Worm (Caenorhabditis elegans) whole organism, midembryonic: ENCODE results near the gene Y25C1A.7.
A peak's percentile ranks its signal among the peaks of the same experiment; 100 is the strongest.

Experiments used
- T22C8.4 ChIP-seq: fragments of 200-800 bp; sonication (Bioruptor generic); IDR thresholded peaks from 2 replicates; pipeline ENCODE4 v1.3.6; 2022; ENCODE audit warnings: missing genetic modification characterization, missing compliant biosample characterization
- cog-1 ChIP-seq: sonication (generic microtip); optimal IDR thresholded peaks from 2 replicates; lab custom pipeline; 2016; ENCODE audit warnings: missing genetic modification characterization, missing compliant biosample characterization
- flt-1 ChIP-seq: fragments of 200-800 bp; sonication (Bioruptor generic); IDR thresholded peaks from 2 replicates; pipeline ENCODE4 v1.3.6; 2022; ENCODE audit warnings: missing genetic modification characterization, missing compliant biosample characterization
- klf-2 ChIP-seq: fragments of 200-800 bp; sonication (Bioruptor generic); conservative IDR thresholded peaks from 2 replicates; pipeline ENCODE4 v1.3.6; 2022; ENCODE audit warnings: missing genetic modification reagents, missing genetic modification characterization, missing compliant biosample characterization
- med-1 ChIP-seq: sonication (generic microtip); optimal IDR thresholded peaks from 2 replicates; lab custom pipeline; 2017; ENCODE audit warnings: missing genetic modification characterization, mild to moderate bottlenecking, missing compliant biosample characterization, antibody characterized with exemption, missing genetic modification reagents; ENCODE audit not compliant: insufficient read depth
- ref-1 ChIP-seq: fragments of 200-800 bp; sonication (Bioruptor generic); conservative IDR thresholded peaks from 2 replicates; pipeline ENCODE4 v1.3.6; 2022; ENCODE audit warnings: missing genetic modification reagents, missing genetic modification characterization, missing compliant biosample characterization
- tab-1 ChIP-seq: fragments of 200-800 bp; sonication (Bioruptor generic); IDR thresholded peaks from 2 replicates; pipeline ENCODE4 v1.3.6; 2022; ENCODE audit warnings: missing genetic modification characterization, missing compliant biosample characterization
- ztf-23 ChIP-seq: fragments of 200-800 bp; sonication (Bioruptor generic); IDR thresholded peaks from 2 replicates; pipeline ENCODE4 v1.3.6; 2022; ENCODE audit warnings: missing genetic modification reagents, missing genetic modification characterization, missing compliant biosample characterization
- ztf-29 ChIP-seq: fragments of 200-800 bp; sonication (Bioruptor generic); IDR thresholded peaks from 2 replicates; pipeline ENCODE4 v1.3.6; 2022; ENCODE audit warnings: missing genetic modification reagents, missing genetic modification characterization, missing compliant biosample characterization

Gene Y25C1A.7

DNA sequence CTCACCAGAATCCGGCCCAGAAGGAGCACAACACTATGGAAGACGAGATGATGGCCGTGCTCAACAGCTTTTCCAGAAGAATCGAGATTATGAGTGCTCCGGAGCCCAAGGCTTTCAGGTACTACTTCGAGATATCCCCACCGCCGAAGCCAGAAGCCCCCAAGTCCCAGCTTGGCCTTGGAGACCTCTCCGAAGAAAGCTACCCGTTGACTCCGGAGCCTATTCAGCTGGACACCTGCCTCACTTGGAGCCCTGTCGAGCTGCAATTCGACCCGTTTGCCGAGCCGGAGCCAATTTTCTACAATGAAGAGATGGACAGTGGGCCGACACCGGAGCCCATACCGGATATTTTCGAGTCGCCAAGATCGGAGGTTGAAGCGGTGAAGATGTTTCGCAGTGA, 9.3 kb downstream of the Y25C1A.7 start:
- TF ChIP-seq ref-1 (GFP tag; lab: Robert Waterston, UW): no peak
- no peak for TF ChIP-seq T22C8.4 (GFP tag; lab: Robert Waterston, UW)
- no peak for TF ChIP-seq tab-1 (GFP tag; lab: Robert Waterston, UW)
- no peak for TF ChIP-seq cog-1 (tag; lab: Kevin White, UChicago)
- TF ChIP-seq med-1 (GFP tag; lab: Kevin White, UChicago): no peak
- no peak for TF ChIP-seq klf-2 (GFP tag; lab: Robert Waterston, UW)
- no peak for TF ChIP-seq ztf-23 (GFP tag; lab: Robert Waterston, UW)
- no peak for TF ChIP-seq flt-1 (GFP tag; lab: Robert Waterston, UW)
- TF ChIP-seq ztf-29 (GFP tag; lab: Robert Waterston, UW): no peak

ce11 chrII:3060782-3061181, 10.1 kb downstream of the Y25C1A.7 start, which contains the start of gene Y25C1A.6:
TSS of gene Y25C1A.6 (plus strand) at chrII:3061082.
- no peak for TF ChIP-seq flt-1 (GFP tag; lab: Robert Waterston, UW)
- TF ChIP-seq ref-1 (GFP tag; lab: Robert Waterston, UW): no peak
- TF ChIP-seq T22C8.4 (GFP tag; lab: Robert Waterston, UW): no peak
- TF ChIP-seq tab-1 (GFP tag; lab: Robert Waterston, UW): no peak
- no peak for TF ChIP-seq ztf-29 (GFP tag; lab: Robert Waterston, UW)
- TF ChIP-seq klf-2 (GFP tag; lab: Robert Waterston, UW): no peak
- TF ChIP-seq ztf-23 (GFP tag; lab: Robert Waterston, UW): no peak
- TF ChIP-seq cog-1 (tag; lab: Kevin White, UChicago): no peak
- TF ChIP-seq med-1 (GFP tag; lab: Kevin White, UChicago): no peak

DNA sequence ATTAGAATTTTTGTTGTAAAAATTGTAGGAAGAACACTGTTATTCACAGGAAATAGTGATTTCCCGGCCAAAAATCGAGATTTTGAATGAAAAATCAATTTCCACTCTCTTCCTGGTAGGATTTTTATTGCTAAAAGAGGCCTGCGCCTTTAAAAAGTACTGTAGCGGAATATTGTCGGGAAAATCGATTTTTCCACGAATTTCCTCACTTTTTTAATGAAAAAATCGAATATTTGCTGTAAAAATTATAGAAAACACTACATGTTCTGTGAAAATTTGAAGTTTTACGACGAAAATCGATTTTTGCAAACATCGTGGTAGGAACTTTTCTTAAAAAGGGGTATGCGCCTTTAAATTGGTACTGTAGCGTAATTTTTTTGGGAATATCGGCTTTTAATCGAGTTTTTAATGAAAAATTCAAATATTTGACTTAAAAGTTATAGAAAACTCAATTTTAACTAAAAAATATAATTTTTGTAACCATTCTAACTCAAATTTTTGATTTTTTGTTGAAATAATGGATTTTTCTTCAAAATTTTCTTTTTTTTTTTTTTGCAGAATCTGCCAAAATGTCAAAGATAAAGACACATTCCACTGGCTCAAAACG, 14.5 kb downstream of the Y25C1A.7 start, which contains the start of gene lin-8:
Gene lin-8 (plus strand): TSS at position 557 of the 607 bp plus-strand sequence.
- TF ChIP-seq T22C8.4 (GFP tag; lab: Robert Waterston, UW): no peak
- TF ChIP-seq ztf-29 (GFP tag; lab: Robert Waterston, UW): no peak
- TF ChIP-seq ztf-23 (GFP tag; lab: Robert Waterston, UW): no peak
- TF ChIP-seq klf-2 (GFP tag; lab: Robert Waterston, UW): no peak
- no peak for TF ChIP-seq cog-1 (tag; lab: Kevin White, UChicago)
- no peak for TF ChIP-seq ref-1 (GFP tag; lab: Robert Waterston, UW)
- no peak for TF ChIP-seq flt-1 (GFP tag; lab: Robert Waterston, UW)
- TF ChIP-seq med-1 (GFP tag; lab: Kevin White, UChicago): no peak
- no peak for TF ChIP-seq tab-1 (GFP tag; lab: Robert Waterston, UW)

- TF ChIP-seq ref-1 (GFP tag; lab: Robert Waterston, UW): no peak
- TF ChIP-seq klf-2 (GFP tag; lab: Robert Waterston, UW): no peak
- TF ChIP-seq ztf-29 (GFP tag; lab: Robert Waterston, UW): 0 out of 2 replicates have a peak, but pooled peaks have one; percentile 21
- no peak for TF ChIP-seq T22C8.4 (GFP tag; lab: Robert Waterston, UW)
- no peak for TF ChIP-seq cog-1 (tag; lab: Kevin White, UChicago)
- TF ChIP-seq med-1 (GFP tag; lab: Kevin White, UChicago): no peak
- peak; percentile 55; the same call in 1 of the 2 replicates for TF ChIP-seq flt-1 (GFP tag; lab: Robert Waterston, UW)
- 0 out of 2 replicates have a peak, but pooled peaks have one; percentile 52 for TF ChIP-seq ztf-23 (GFP tag; lab: Robert Waterston, UW)
- no peak for TF ChIP-seq tab-1 (GFP tag; lab: Robert Waterston, UW)
These were observed 15.3 kb downstream of the Y25C1A.7 start for ce11 chrII:3055531-3055930.

- TF ChIP-seq med-1 (GFP tag; lab: Kevin White, UChicago): no peak
These were observed 16.2 kb downstream of the Y25C1A.7 start for ce11 chrII:3054622-3055021.

DNA sequence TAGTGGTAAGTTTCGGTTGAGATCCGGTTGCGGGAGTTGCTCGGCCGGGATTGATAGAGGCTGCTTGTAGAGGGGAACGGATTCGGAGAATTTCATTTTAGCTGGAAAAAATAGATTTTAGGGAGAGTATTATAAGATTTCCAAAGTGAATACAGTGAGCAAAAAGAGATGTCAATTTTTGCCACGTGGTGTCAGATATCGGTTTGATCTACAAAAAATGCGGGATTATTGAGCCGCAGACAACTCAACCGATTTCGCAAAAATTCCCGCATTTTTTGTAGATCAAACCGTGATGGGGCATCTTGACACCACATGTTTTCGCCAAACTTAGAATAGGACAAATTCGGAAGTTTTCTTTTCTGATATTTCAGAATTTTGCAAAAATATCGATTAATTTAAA, 16.6 kb downstream of the Y25C1A.7 start, which contains the start of gene lido-13:
Gene lido-13 (minus strand): TSS at position 101 of the 400 bp plus-strand sequence.
- no peak for TF ChIP-seq ztf-23 (GFP tag; lab: Robert Waterston, UW)
- TF ChIP-seq ref-1 (GFP tag; lab: Robert Waterston, UW): no peak
- TF ChIP-seq klf-2 (GFP tag; lab: Robert Waterston, UW): no peak
- TF ChIP-seq flt-1 (GFP tag; lab: Robert Waterston, UW): no peak
- no peak for TF ChIP-seq T22C8.4 (GFP tag; lab: Robert Waterston, UW)
- TF ChIP-seq ztf-29 (GFP tag; lab: Robert Waterston, UW): no peak
- TF ChIP-seq med-1 (GFP tag; lab: Kevin White, UChicago): no peak
- TF ChIP-seq tab-1 (GFP tag; lab: Robert Waterston, UW): no peak
- no peak for TF ChIP-seq cog-1 (tag; lab: Kevin White, UChicago)

DNA sequence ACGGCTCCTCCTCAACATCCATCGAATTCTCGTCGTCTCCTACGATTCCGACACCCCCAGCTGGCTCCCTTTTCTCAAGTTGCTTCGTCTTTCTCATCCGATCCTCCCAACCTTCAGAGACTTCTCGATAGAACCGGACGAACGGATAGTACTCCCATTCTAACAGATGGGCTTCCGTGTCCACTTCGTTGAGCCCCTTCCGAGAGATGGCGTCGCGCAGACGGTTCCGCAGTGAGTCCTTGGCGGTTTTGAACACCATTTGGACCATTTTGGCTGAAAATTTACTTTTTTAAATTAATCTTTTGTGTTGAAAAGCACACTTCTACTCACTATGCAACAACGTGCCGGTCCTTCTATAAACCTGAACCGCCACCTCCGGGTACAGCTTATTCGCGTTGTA, 17.2 kb downstream of the Y25C1A.7 start:
- TF ChIP-seq klf-2 (GFP tag; lab: Robert Waterston, UW): no peak
- no peak for TF ChIP-seq flt-1 (GFP tag; lab: Robert Waterston, UW)
- TF ChIP-seq ztf-29 (GFP tag; lab: Robert Waterston, UW): no peak

ce11 chrII:3052843-3053242, 18.0 kb downstream of the Y25C1A.7 start:
- no peak for TF ChIP-seq flt-1 (GFP tag; lab: Robert Waterston, UW)
- TF ChIP-seq ztf-29 (GFP tag; lab: Robert Waterston, UW): no peak
- no peak for TF ChIP-seq cog-1 (tag; lab: Kevin White, UChicago)
- TF ChIP-seq T22C8.4 (GFP tag; lab: Robert Waterston, UW): no peak
- no peak for TF ChIP-seq ztf-23 (GFP tag; lab: Robert Waterston, UW)
- no peak for TF ChIP-seq tab-1 (GFP tag; lab: Robert Waterston, UW)

ce11 chrII:3051332-3051731, 19.5 kb downstream of the Y25C1A.7 start:
- TF ChIP-seq cog-1 (tag; lab: Kevin White, UChicago) (no peak), tab-1 (GFP tag; lab: Robert Waterston, UW) (no peak), ref-1 (GFP tag; lab: Robert Waterston, UW) (no peak), med-1 (GFP tag; lab: Kevin White, UChicago) (no peak), flt-1 (GFP tag; lab: Robert Waterston, UW) (no peak), ztf-29 (GFP tag; lab: Robert Waterston, UW) (no peak), T22C8.4 (GFP tag; lab: Robert Waterston, UW) (no peak), ztf-23 (GFP tag; lab: Robert Waterston, UW) (no peak), klf-2 (GFP tag; lab: Robert Waterston, UW) (no peak)
